Worm (Caenorhabditis elegans): ENCODE results near the gene F48G7.13.

- no peak for TF ChIP-seq ceh-18 (tag; optimal IDR thresholded peaks at IDR 0.05)
- no peak for TF ChIP-seq fkh-10 (GFP tag; optimal IDR thresholded peaks at IDR 0.05)
- TF ChIP-seq Y22D7AL.16 (tag; optimal IDR thresholded peaks at IDR 0.05) = no peak
- no peak for TF ChIP-seq pros-1 (tag; optimal IDR thresholded peaks at IDR 0.05)
- TF ChIP-seq T23F11.4 (GFP tag; optimal IDR thresholded peaks at IDR 0.05) = no peak
- no peak for TF ChIP-seq ama-1 (optimal IDR thresholded peaks at IDR 0.05)
- no peak for TF ChIP-seq hlh-8 (tag; optimal IDR thresholded peaks at IDR 0.05)
These were observed 40.7 kb upstream of the F48G7.13 start, which contains the start of gene C14C6.13 for ce11 chrV:574639-575038.
